Worm (Caenorhabditis elegans) whole organism, L4 larva: ENCODE results near the gene atn-1.

Source experiments
- F10B5.3 ChIP-seq: sonication (generic microtip); optimal IDR thresholded peaks from 2 replicates; lab custom pipeline; 2016; ENCODE audit warnings: mild to moderate bottlenecking, missing genetic modification characterization, missing compliant biosample characterization
- T20F7.1 ChIP-seq: fragments of 200-800 bp; sonication (Bioruptor generic); optimal IDR thresholded peaks from 2 replicates; lab custom pipeline; 2018; ENCODE audit warnings: mild to moderate bottlenecking, missing genetic modification characterization, missing compliant biosample characterization
- Y5F2A.4 ChIP-seq: fragments of 200-800 bp; sonication (Bioruptor generic); optimal IDR thresholded peaks from 2 replicates; lab custom pipeline; 2018; ENCODE audit warnings: mild to moderate bottlenecking, missing genetic modification characterization, missing compliant biosample characterization
- ZK337.2 ChIP-seq: fragments of 200-800 bp; sonication (Bioruptor generic); IDR thresholded peaks from 2 replicates; pipeline ENCODE4 v1.3.6; 2022; ENCODE audit warnings: missing genetic modification reagents, missing genetic modification characterization, missing compliant biosample characterization
- ZK546.5 ChIP-seq, 2 experiments: sonication (generic microtip); optimal IDR thresholded peaks; 2 replicates each; lab custom pipeline; 2017; ENCODE audit warnings: missing biosample characterization in 2 of 2, missing genetic modification characterization in 2 of 2
- aha-1 ChIP-seq: fragments of 150-350 bp; peaks from one replicate; lab custom pipeline; 2014; ENCODE audit warnings: missing biosample characterization, missing genetic modification characterization
- ceh-32 ChIP-seq: sonication (generic microtip); optimal IDR thresholded peaks from 2 replicates; lab custom pipeline; 2016; ENCODE audit warnings: mild to moderate bottlenecking, missing genetic modification characterization, missing compliant biosample characterization; ENCODE audit not compliant: poor library complexity
- ceh-62 ChIP-seq: sonication (generic microtip); optimal IDR thresholded peaks from 2 replicates; lab custom pipeline; 2017; ENCODE audit warnings: missing biosample characterization, missing genetic modification characterization
- ces-1 ChIP-seq: fragments of 150-350 bp; sonication (generic microtip); optimal IDR thresholded peaks from 4 replicates; lab custom pipeline; 2014; ENCODE audit warnings: missing biosample characterization, missing genetic modification reagents, missing genetic modification characterization
- daf-16 ChIP-seq, 3 experiments: sonication (generic microtip); optimal IDR thresholded peaks; 2 replicates each; lab custom pipeline; 2016 to 2017; ENCODE audit warnings: missing genetic modification characterization in 3 of 3, missing genetic modification reagents in 3 of 3, mild to moderate bottlenecking in 2 of 3, missing compliant biosample characterization in 2 of 3, missing biosample characterization in 1 of 3, moderate library complexity in 1 of 3
- daf-19 ChIP-seq: fragments of 200-800 bp; sonication (Bioruptor generic); conservative IDR thresholded peaks from 2 replicates; pipeline ENCODE4 v1.3.6; 2022; ENCODE audit warnings: missing genetic modification characterization, missing compliant biosample characterization
- daf-8 ChIP-seq: fragments of 200-800 bp; sonication (Bioruptor generic); IDR thresholded peaks from 2 replicates; pipeline ENCODE4 v1.3.6; 2022; ENCODE audit warnings: missing genetic modification characterization, missing compliant biosample characterization
- dmd-6 ChIP-seq: fragments of 200-800 bp; sonication (Bioruptor generic); IDR thresholded peaks from 2 replicates; pipeline ENCODE4 v1.3.6; 2022; ENCODE audit warnings: missing genetic modification reagents, missing genetic modification characterization, missing compliant biosample characterization
- dmd-8 ChIP-seq: fragments of 200-800 bp; sonication (Bioruptor generic); IDR thresholded peaks from 2 replicates; pipeline ENCODE4 v1.3.6; 2022; ENCODE audit warnings: missing genetic modification characterization, missing compliant biosample characterization
- dmd-9 ChIP-seq: fragments of 200-800 bp; sonication (Bioruptor generic); IDR thresholded peaks from 2 replicates; pipeline ENCODE4 v1.3.6; 2022; ENCODE audit warnings: missing genetic modification reagents, missing genetic modification characterization, missing compliant biosample characterization
- duxl-1 ChIP-seq: sonication (generic microtip); optimal IDR thresholded peaks from 2 replicates; lab custom pipeline; 2016; ENCODE audit warnings: mild to moderate bottlenecking, missing genetic modification characterization, moderate library complexity, missing compliant biosample characterization; ENCODE audit not compliant: poor library complexity
- hlh-11 ChIP-seq: fragments of 200-800 bp; sonication (Bioruptor generic); optimal IDR thresholded peaks from 2 replicates; lab custom pipeline; 2018; ENCODE audit warnings: mild to moderate bottlenecking, missing genetic modification characterization, missing compliant biosample characterization
- hlh-30 ChIP-seq: sonication (generic microtip); optimal IDR thresholded peaks from 2 replicates; lab custom pipeline; 2017; ENCODE audit warnings: antibody characterized with exemption, mild to moderate bottlenecking, missing genetic modification characterization, missing compliant biosample characterization; ENCODE audit not compliant: insufficient read depth
- hmg-1.1 ChIP-seq: fragments of 200-800 bp; sonication (Bioruptor generic); IDR thresholded peaks from 2 replicates; pipeline ENCODE4 v1.3.6; 2022; ENCODE audit warnings: missing genetic modification reagents, missing genetic modification characterization, missing compliant biosample characterization
- jun-1 ChIP-seq: fragments of 150-350 bp; optimal IDR thresholded peaks from 2 replicates; lab custom pipeline; 2014; ENCODE audit warnings: missing biosample characterization, missing genetic modification reagents, missing genetic modification characterization
- lim-7 ChIP-seq: fragments of 200-800 bp; sonication (Bioruptor generic); IDR thresholded peaks from 2 replicates; pipeline ENCODE4 v1.3.6; 2022; ENCODE audit warnings: missing genetic modification characterization, missing compliant biosample characterization
- lin-1 ChIP-seq: fragments of 200-800 bp; sonication (Bioruptor generic); IDR thresholded peaks from 2 replicates; pipeline ENCODE4 v1.3.6; 2022; ENCODE audit warnings: missing genetic modification reagents, missing genetic modification characterization, missing compliant biosample characterization
- lin-13 ChIP-seq: fragments of 150-350 bp; optimal IDR thresholded peaks from 2 replicates; lab custom pipeline; 2014; ENCODE audit warnings: missing biosample characterization, missing genetic modification reagents, missing genetic modification characterization
- lin-29 ChIP-seq: fragments of 200-800 bp; sonication (Bioruptor generic); IDR thresholded peaks from 2 replicates; pipeline ENCODE4 v1.3.6; 2022; ENCODE audit warnings: missing genetic modification reagents, missing genetic modification characterization, missing compliant biosample characterization
- lin-38 ChIP-seq: fragments of 200-800 bp; sonication (Bioruptor generic); IDR thresholded peaks from 2 replicates; pipeline ENCODE4 v1.3.6; 2022; ENCODE audit warnings: missing genetic modification reagents, missing genetic modification characterization, missing compliant biosample characterization
- lir-3 ChIP-seq: sonication (generic microtip); optimal IDR thresholded peaks from 2 replicates; lab custom pipeline; 2016; ENCODE audit warnings: mild to moderate bottlenecking, missing genetic modification characterization, missing compliant biosample characterization
- madf-5 ChIP-seq, 2 experiments: fragments of 200-800 bp; sonication (Bioruptor generic); IDR thresholded peaks; 2 replicates each; pipeline ENCODE4 v1.3.6; 2022; ENCODE audit warnings: missing compliant biosample characterization in 2 of 2, missing genetic modification characterization in 2 of 2
- madf-9 ChIP-seq: fragments of 200-800 bp; sonication (Bioruptor generic); conservative IDR thresholded peaks from 2 replicates; pipeline ENCODE4 v1.3.6; 2022; ENCODE audit warnings: missing genetic modification reagents, missing genetic modification characterization, missing compliant biosample characterization
- mxl-3 ChIP-seq: fragments of 200-800 bp; sonication (Bioruptor generic); optimal IDR thresholded peaks from 2 replicates; lab custom pipeline; 2018; ENCODE audit warnings: mild to moderate bottlenecking, missing genetic modification characterization, missing compliant biosample characterization
- nhr-25 ChIP-seq: sonication (generic microtip); optimal IDR thresholded peaks from 2 replicates; lab custom pipeline; 2017; ENCODE audit warnings: missing genetic modification characterization, mild to moderate bottlenecking, missing compliant biosample characterization, antibody characterized with exemption, moderate library complexity, borderline replicate concordance; ENCODE audit not compliant: insufficient read depth
- nhr-28 ChIP-seq: fragments of 150-350 bp; optimal IDR thresholded peaks from 2 replicates; lab custom pipeline; 2014; ENCODE audit warnings: missing biosample characterization, missing genetic modification characterization
- nhr-41 ChIP-seq: fragments of 200-800 bp; sonication (Bioruptor generic); IDR thresholded peaks from 2 replicates; pipeline ENCODE4 v1.3.6; 2022; ENCODE audit warnings: missing genetic modification reagents, missing genetic modification characterization, missing compliant biosample characterization
- nhr-6 ChIP-seq: fragments of 150-350 bp; optimal IDR thresholded peaks from 2 replicates; lab custom pipeline; 2014; ENCODE audit warnings: missing biosample characterization, missing genetic modification characterization
- nhr-76 ChIP-seq: fragments of 150-350 bp; optimal IDR thresholded peaks from 2 replicates; lab custom pipeline; 2014; ENCODE audit warnings: missing biosample characterization, missing genetic modification characterization
- nhr-77 ChIP-seq: fragments of 150-350 bp; optimal IDR thresholded peaks from 2 replicates; lab custom pipeline; 2014; ENCODE audit warnings: missing biosample characterization, missing genetic modification characterization
- pha-4 ChIP-seq, 2 experiments: fragments of 150-350 bp in 1 of 2; fragments of 200-800 bp in 1 of 2; sonication (Bioruptor generic) in 1 of 2; IDR thresholded peaks in 1 of 2; optimal IDR thresholded peaks in 1 of 2; 2 replicates each; pipeline versions ENCODE4 v1.3.6 to Lab custom; 2014 to 2022; ENCODE audit warnings: missing genetic modification characterization in 2 of 2, missing genetic modification reagents in 2 of 2, missing biosample characterization in 1 of 2, missing compliant biosample characterization in 1 of 2
- php-3 ChIP-seq: fragments of 200-800 bp; sonication (Bioruptor generic); IDR thresholded peaks from 2 replicates; pipeline ENCODE4 v1.3.6; 2022; ENCODE audit warnings: missing genetic modification reagents, missing genetic modification characterization, missing compliant biosample characterization
- saeg-2 ChIP-seq: fragments of 200-800 bp; sonication (Bioruptor generic); IDR thresholded peaks from 2 replicates; pipeline ENCODE4 v1.3.6; 2022; ENCODE audit warnings: missing genetic modification reagents, missing genetic modification characterization, missing compliant biosample characterization
- spr-3 ChIP-seq: fragments of 200-800 bp; sonication (Bioruptor generic); optimal IDR thresholded peaks from 2 replicates; lab custom pipeline; 2018; ENCODE audit warnings: mild to moderate bottlenecking, missing genetic modification characterization, missing compliant biosample characterization
- unc-130 ChIP-seq: sonication (generic microtip); optimal IDR thresholded peaks from 2 replicates; lab custom pipeline; 2016; ENCODE audit warnings: missing genetic modification reagents, missing genetic modification characterization, missing compliant biosample characterization
- unc-62 ChIP-seq, 3 experiments: fragments of 150-350 bp in 1 of 3; sonication (generic microtip); optimal IDR thresholded peaks in 2 of 3; peaks in 1 of 3; 1 replicate in 1 of 3; 2 replicates in 2 of 3; lab custom pipeline; 2014 to 2017; ENCODE audit warnings: missing biosample characterization in 3 of 3, missing genetic modification characterization in 3 of 3, missing genetic modification reagents in 3 of 3, missing genotype in 1 of 3
- vab-7 ChIP-seq: fragments of 200-800 bp; sonication (Bioruptor generic); IDR thresholded peaks from 2 replicates; pipeline ENCODE4 v1.3.6; 2022; ENCODE audit warnings: missing genetic modification reagents, missing genetic modification characterization, missing compliant biosample characterization
- zag-1 ChIP-seq: fragments of 150-350 bp; optimal IDR thresholded peaks from 2 replicates; lab custom pipeline; 2014; ENCODE audit warnings: missing biosample characterization, missing genetic modification characterization
- zfp-3 ChIP-seq: fragments of 200-800 bp; sonication (Bioruptor generic); conservative IDR thresholded peaks from 2 replicates; pipeline ENCODE4 v1.3.6; 2022; ENCODE audit warnings: missing genetic modification reagents, missing genetic modification characterization, missing compliant biosample characterization

atn-1 gene

ce11 chrV:12468363-12468762, 9.8 kb upstream of the atn-1 start, which contains the start of gene F28C1.3:
F28C1.3 (plus strand) TSS chrV:12468663.
- TF ChIP-seq dmd-8 (no peak), lin-29 (GFP tag; lab: Robert Waterston, UW) (no peak), nhr-41 (GFP tag; lab: Robert Waterston, UW) (no peak), ceh-62 (tag; lab: Kevin White, UChicago) (no peak), ZK546.5 (tag; optimal IDR thresholded peaks at IDR 0.05; lab: Kevin White, UChicago) (no peak), zag-1 (tag; lab: Kevin White, UChicago) (no peak), spr-3 (GFP tag; lab: Kevin White, UChicago) (no peak)
- TF ChIP-seq, all 104 proteins: peak for 0

ce11 chrV:12470324-12470723, 7.9 kb upstream of the atn-1 start:
- TF ChIP-seq unc-62 (GFP tag; optimal IDR thresholded peaks at IDR 0.05 in 1 of 2; lab: Kevin White, UChicago) (peak in 1 of 2 experiments; percentile 96), unc-62 (tag; optimal IDR thresholded peaks at IDR 0.05; lab: Kevin White, UChicago) (no peak), hlh-30 (tag; lab: Kevin White, UChicago) (no peak), hmg-1.1 (no peak), dmd-8 (no peak)

ce11 chrV:12475360-12475759, 2.9 kb upstream of the atn-1 start:
- no peak for TF ChIP-seq daf-19 (GFP tag; lab: Robert Waterston, UW)
- TF ChIP-seq php-3 (GFP tag; lab: Robert Waterston, UW): peak; percentile 25; the same call in 1 of the 2 replicates
- no peak for TF ChIP-seq F10B5.3 (tag; lab: Kevin White, UChicago)
- TF ChIP-seq jun-1 (tag; lab: Kevin White, UChicago): no peak
- TF ChIP-seq nhr-76 (tag; lab: Kevin White, UChicago): no peak
- no peak for TF ChIP-seq saeg-2
- peak; percentile 72 for TF ChIP-seq dmd-6 (GFP tag; lab: Robert Waterston, UW)
- no peak for TF ChIP-seq lin-29 (GFP tag; lab: Robert Waterston, UW)
- TF ChIP-seq Y5F2A.4 (GFP tag; lab: Kevin White, UChicago): no peak
- TF ChIP-seq daf-8 (GFP tag; lab: Robert Waterston, UW): no peak
- TF ChIP-seq nhr-25 (tag; lab: Kevin White, UChicago): no peak
- peak; percentile 90 for TF ChIP-seq aha-1 (tag; lab: Kevin White, UChicago)
- no peak for TF ChIP-seq lin-1 (GFP tag; lab: Robert Waterston, UW)
- peak; percentile 66 for TF ChIP-seq nhr-77
- TF ChIP-seq ceh-32 (tag; lab: Kevin White, UChicago): no peak
- no peak for TF ChIP-seq ZK546.5 (tag; optimal IDR thresholded peaks at IDR 0.05; lab: Kevin White, UChicago)
- TF ChIP-seq daf-16 (GFP tag; optimal IDR thresholded peaks at IDR 0.05; lab: Kevin White, UChicago): no peak
- TF ChIP-seq daf-16 (tag; optimal IDR thresholded peaks at IDR 0.05; lab: Kevin White, UChicago): peak; percentile 88
- no peak for TF ChIP-seq lim-7
- no peak for TF ChIP-seq nhr-6 (tag; lab: Kevin White, UChicago)
- no peak for TF ChIP-seq vab-7
- no peak for TF ChIP-seq ces-1 (GFP tag; lab: Kevin White, UChicago)
- TF ChIP-seq unc-62 (GFP tag; optimal IDR thresholded peaks at IDR 0.05 in 1 of 2; lab: Kevin White, UChicago): no peak
- no peak for TF ChIP-seq unc-62 (tag; optimal IDR thresholded peaks at IDR 0.05; lab: Kevin White, UChicago)
- TF ChIP-seq madf-9 (GFP tag; lab: Robert Waterston, UW): no peak
- no peak for TF ChIP-seq pha-4 (GFP tag; IDR thresholded peaks at IDR 0.05; lab: Robert Waterston, UW)
- TF ChIP-seq pha-4 (tag; optimal IDR thresholded peaks at IDR 0.05; lab: Kevin White, UChicago): no peak
- TF ChIP-seq zfp-3 (GFP tag; lab: Robert Waterston, UW): no peak
- no peak for TF ChIP-seq madf-5 (GFP tag; IDR thresholded peaks at IDR 0.05; lab: Robert Waterston, UW)
- TF ChIP-seq nhr-28 (tag; lab: Kevin White, UChicago): peak; percentile 62
- TF ChIP-seq duxl-1 (tag; lab: Kevin White, UChicago): no peak
- no peak for TF ChIP-seq dmd-9 (GFP tag; lab: Robert Waterston, UW)
- no peak for TF ChIP-seq hmg-1.1
- no peak for TF ChIP-seq unc-130 (GFP tag; lab: Kevin White, UChicago)
- no peak for TF ChIP-seq mxl-3 (GFP tag; lab: Kevin White, UChicago)
- TF ChIP-seq zag-1 (tag; lab: Kevin White, UChicago): no peak
- peak; percentile 48 for TF ChIP-seq T20F7.1
- no peak for TF ChIP-seq lir-3 (tag; lab: Kevin White, UChicago)
- TF ChIP-seq hlh-11 (tag; lab: Kevin White, UChicago): peak; percentile 80
- TF ChIP-seq ZK337.2 (GFP tag; lab: Robert Waterston, UW): no peak
- no peak for TF ChIP-seq lin-38 (GFP tag; lab: Robert Waterston, UW)
- no peak for TF ChIP-seq lin-13 (GFP tag; lab: Kevin White, UChicago)
